Fruit fly (Drosophila melanogaster): Measurements from ENCODE around the gene Sld5.

Gene Sld5

DNA sequence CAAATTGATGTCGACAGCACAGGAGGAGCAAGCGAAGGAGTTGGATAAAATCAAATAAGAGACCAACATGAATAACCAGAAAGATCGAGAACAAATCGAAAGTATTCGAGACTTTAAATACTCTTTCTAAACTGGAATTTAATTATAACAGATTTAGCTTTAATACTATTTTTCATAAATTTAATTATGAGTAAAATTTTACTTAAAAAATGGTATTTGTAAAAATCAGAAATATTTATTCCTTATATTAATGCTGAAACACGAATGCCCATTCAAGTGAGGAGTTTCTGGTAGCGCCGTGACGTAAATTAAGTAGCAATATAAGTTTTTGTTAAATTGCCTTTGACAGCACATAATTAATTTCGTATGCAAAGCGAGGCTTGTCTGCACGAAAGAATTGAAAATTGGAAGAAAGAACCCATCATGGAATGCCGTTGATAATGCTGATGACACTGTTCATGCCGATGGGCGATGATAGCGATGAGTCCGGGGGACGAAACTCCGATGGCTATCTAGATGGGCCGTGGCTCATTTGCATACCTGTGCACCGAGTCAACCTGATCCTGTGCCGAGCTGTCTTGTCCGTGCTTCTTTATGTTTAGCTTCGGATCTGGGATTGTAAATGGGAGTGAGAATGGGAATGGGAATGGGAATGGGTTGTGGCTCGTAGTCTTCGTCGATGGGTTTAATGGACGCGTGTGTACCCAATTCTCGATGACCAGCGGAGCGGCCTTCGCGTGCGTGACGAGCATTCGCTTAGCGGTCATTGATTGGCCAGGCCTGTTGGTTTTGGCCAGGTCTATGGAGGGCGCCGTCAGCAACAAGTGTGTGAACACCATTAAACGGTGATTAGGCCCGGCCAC lies 43.3 kb downstream of the Sld5 start:
- TF ChIP-seq tj (GFP tag; optimal IDR thresholded peaks at IDR 0.05) = peak; percentile 42
- no peak for TF ChIP-seq kay (GFP tag; ENCODE audit: borderline replicate concordance)

DNA sequence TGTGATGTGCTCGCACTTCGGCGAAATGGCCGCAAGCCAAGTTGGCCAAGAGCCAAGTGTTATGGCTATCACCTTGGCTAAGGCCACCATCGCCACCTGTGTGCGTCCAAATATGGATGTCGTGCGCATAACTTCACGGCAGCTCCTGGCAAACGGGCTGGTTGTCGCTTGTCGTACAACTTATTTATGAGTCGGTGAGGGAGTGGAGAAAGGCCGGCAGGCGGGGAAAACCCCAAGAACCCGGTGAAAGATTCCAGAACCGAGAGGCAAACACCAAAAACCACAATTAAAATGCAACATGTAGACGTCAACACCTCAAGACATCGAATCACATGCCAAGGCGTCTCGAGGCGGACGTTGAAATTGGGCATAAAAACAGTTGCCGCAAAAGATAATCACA lies 44.1 kb downstream of the Sld5 start:
- TF ChIP-seq tj (GFP tag; optimal IDR thresholded peaks at IDR 0.05) = no peak
- TF ChIP-seq CG14711 (tag; optimal IDR thresholded peaks at IDR 0.05) = no peak
- no peak for TF ChIP-seq CG1620 (GFP tag; optimal IDR thresholded peaks at IDR 0.05)
- TF ChIP-seq ovo (GFP tag; optimal IDR thresholded peaks at IDR 0.05) = no peak
- no peak for TF ChIP-seq CG7101 (tag; optimal IDR thresholded peaks at IDR 0.05)
- TF ChIP-seq CG33017 (tag; optimal IDR thresholded peaks at IDR 0.05) = no peak
- no peak for TF ChIP-seq Hr96 (GFP tag; optimal IDR thresholded peaks at IDR 0.05)
- TF ChIP-seq CG12768 (GFP tag; optimal IDR thresholded peaks at IDR 0.05) = no peak
- no peak for TF ChIP-seq cic (GFP tag; optimal IDR thresholded peaks at IDR 0.05)
- TF ChIP-seq toe (GFP tag; optimal IDR thresholded peaks at IDR 0.05) = no peak
- no peak for TF ChIP-seq cnc (optimal IDR thresholded peaks at IDR 0.05)
- TF ChIP-seq Clk (GFP tag; optimal IDR thresholded peaks at IDR 0.05) = no peak
- no peak for TF ChIP-seq kay (GFP tag; ENCODE audit: borderline replicate concordance)
- TF ChIP-seq bab1 (GFP tag; optimal IDR thresholded peaks at IDR 0.05) = no peak
- no peak for TF ChIP-seq Crg-1 (GFP tag; optimal IDR thresholded peaks at IDR 0.05)
- no peak for TF ChIP-seq CG7045 (GFP tag; optimal IDR thresholded peaks at IDR 0.05)
- TF ChIP-seq Mnt (GFP tag; optimal IDR thresholded peaks at IDR 0.05) = no peak
- TF ChIP-seq CG11617 (GFP tag; optimal IDR thresholded peaks at IDR 0.05) = no peak
- no peak for TF ChIP-seq pad (GFP tag; optimal IDR thresholded peaks at IDR 0.05)

DNA sequence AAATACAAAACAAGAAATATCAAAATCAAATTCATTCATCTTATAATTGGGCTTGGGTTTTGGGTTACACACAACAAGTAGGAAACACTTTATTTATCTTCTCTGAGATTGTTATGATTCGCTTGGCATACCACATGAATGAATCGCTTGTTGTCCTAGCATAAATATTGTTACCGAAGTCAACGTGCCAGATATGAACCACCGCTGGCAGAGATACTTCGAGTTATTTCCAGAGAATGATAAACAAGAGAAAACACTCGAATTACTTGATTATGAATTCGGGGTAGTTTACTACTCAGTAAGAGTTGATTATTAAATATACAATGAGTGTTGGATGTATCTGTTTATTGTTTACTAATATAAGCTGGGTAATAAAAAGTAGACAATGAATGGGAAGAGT lies 44.8 kb downstream of the Sld5 start:
- TF ChIP-seq Clk (GFP tag; optimal IDR thresholded peaks at IDR 0.05) = no peak
- TF ChIP-seq Hr96 (GFP tag; optimal IDR thresholded peaks at IDR 0.05) = no peak
- TF ChIP-seq bab1 (GFP tag; optimal IDR thresholded peaks at IDR 0.05) = no peak
- no peak for TF ChIP-seq CG33017 (tag; optimal IDR thresholded peaks at IDR 0.05)
- no peak for TF ChIP-seq CG11617 (GFP tag; optimal IDR thresholded peaks at IDR 0.05)
- no peak for TF ChIP-seq pad (GFP tag; optimal IDR thresholded peaks at IDR 0.05)
- TF ChIP-seq ovo (GFP tag; optimal IDR thresholded peaks at IDR 0.05) = no peak
- TF ChIP-seq cic (GFP tag; optimal IDR thresholded peaks at IDR 0.05) = no peak
- TF ChIP-seq CG12768 (GFP tag; optimal IDR thresholded peaks at IDR 0.05) = no peak
- no peak for TF ChIP-seq CG5204 (GFP tag; optimal IDR thresholded peaks at IDR 0.05)
- TF ChIP-seq tj (GFP tag; optimal IDR thresholded peaks at IDR 0.05) = no peak
- TF ChIP-seq toe (GFP tag; optimal IDR thresholded peaks at IDR 0.05) = no peak
- TF ChIP-seq kay (GFP tag; ENCODE audit: borderline replicate concordance) = no peak
- TF ChIP-seq Mnt (GFP tag; optimal IDR thresholded peaks at IDR 0.05) = no peak
- TF ChIP-seq CG7101 (tag; optimal IDR thresholded peaks at IDR 0.05) = no peak
- TF ChIP-seq CG14711 (tag; optimal IDR thresholded peaks at IDR 0.05) = no peak
- TF ChIP-seq CG7045 (GFP tag; optimal IDR thresholded peaks at IDR 0.05) = no peak

DNA sequence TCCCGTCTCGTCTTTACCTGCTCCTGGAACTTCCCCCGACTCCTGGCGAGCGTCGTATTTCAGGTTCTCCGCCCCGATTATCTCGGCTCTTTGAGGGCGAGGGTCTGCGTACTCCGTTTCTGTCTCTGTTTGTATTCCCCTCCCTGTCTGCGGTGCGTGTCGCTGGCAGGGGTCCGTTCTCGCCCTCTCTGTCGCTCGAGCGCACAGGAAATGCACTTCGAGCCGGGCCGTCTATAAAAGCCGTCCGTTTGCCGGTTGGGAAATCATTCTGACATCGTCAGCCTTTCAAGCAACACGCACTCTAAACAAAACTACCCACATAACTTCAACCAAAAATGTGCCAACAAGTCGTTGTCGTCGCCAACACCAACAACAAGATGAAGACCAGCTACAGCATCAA lies 45.7 kb downstream of the Sld5 start:
- no peak for TF ChIP-seq cic (GFP tag; optimal IDR thresholded peaks at IDR 0.05)
- TF ChIP-seq pad (GFP tag; optimal IDR thresholded peaks at IDR 0.05) = no peak
- no peak for TF ChIP-seq Mnt (GFP tag; optimal IDR thresholded peaks at IDR 0.05)
- TF ChIP-seq Clk (GFP tag; optimal IDR thresholded peaks at IDR 0.05) = no peak
- no peak for TF ChIP-seq Hr96 (GFP tag; optimal IDR thresholded peaks at IDR 0.05)
- no peak for TF ChIP-seq CG7101 (tag; optimal IDR thresholded peaks at IDR 0.05)
- TF ChIP-seq toe (GFP tag; optimal IDR thresholded peaks at IDR 0.05) = no peak
- TF ChIP-seq cnc (optimal IDR thresholded peaks at IDR 0.05) = no peak
- no peak for TF ChIP-seq bab1 (GFP tag; optimal IDR thresholded peaks at IDR 0.05)
- TF ChIP-seq CG11617 (GFP tag; optimal IDR thresholded peaks at IDR 0.05) = no peak
- no peak for TF ChIP-seq tj (GFP tag; optimal IDR thresholded peaks at IDR 0.05)
- TF ChIP-seq CG1620 (GFP tag; optimal IDR thresholded peaks at IDR 0.05) = no peak
- TF ChIP-seq CG12768 (GFP tag; optimal IDR thresholded peaks at IDR 0.05) = no peak
- no peak for TF ChIP-seq Crg-1 (GFP tag; optimal IDR thresholded peaks at IDR 0.05)
- no peak for TF ChIP-seq CG5204 (GFP tag; optimal IDR thresholded peaks at IDR 0.05)
- TF ChIP-seq CG7045 (GFP tag; optimal IDR thresholded peaks at IDR 0.05) = no peak
- TF ChIP-seq CG14711 (tag; optimal IDR thresholded peaks at IDR 0.05) = no peak
- no peak for TF ChIP-seq kay (GFP tag; ENCODE audit: borderline replicate concordance)
- no peak for TF ChIP-seq ovo (GFP tag; optimal IDR thresholded peaks at IDR 0.05)
- TF ChIP-seq CG33017 (tag; optimal IDR thresholded peaks at IDR 0.05) = no peak

DNA sequence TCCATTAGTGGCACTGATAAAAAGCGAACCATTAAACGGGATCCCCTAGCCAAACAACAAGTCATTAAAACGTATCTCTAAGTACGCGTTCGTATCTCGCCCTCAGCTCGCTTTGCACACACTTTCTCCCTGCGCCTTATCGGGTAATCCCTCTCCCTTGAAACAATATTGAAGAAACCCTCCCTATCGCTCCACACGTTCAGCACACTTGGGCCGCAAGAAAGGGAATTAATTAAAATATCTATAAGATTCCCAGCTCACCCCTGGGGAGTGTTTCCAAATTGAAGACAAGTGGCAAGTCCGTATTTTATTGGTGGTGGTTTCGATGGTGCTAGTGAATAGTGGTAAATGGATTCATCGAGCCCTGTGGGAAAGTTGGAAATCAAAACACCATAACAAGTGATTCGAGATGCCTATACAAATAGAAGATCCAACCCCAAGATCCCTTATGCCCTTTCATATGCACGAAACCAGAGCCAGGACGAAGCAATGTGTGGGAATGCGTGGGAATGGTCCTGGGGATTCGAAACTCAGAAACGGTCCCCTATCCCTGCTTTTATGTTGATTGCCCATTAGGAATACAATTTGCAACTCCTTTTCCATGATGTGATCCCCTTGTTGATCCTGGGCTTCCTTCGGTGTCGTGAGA lies 46.5 kb downstream of the Sld5 start:
- TF ChIP-seq cic (GFP tag; optimal IDR thresholded peaks at IDR 0.05) = peak; percentile 26
- peak; percentile 39 for TF ChIP-seq CG7045 (GFP tag; optimal IDR thresholded peaks at IDR 0.05)
- TF ChIP-seq Hr96 (GFP tag; optimal IDR thresholded peaks at IDR 0.05) = no peak
- TF ChIP-seq kay (GFP tag; ENCODE audit: borderline replicate concordance) = peak; percentile 21

DNA sequence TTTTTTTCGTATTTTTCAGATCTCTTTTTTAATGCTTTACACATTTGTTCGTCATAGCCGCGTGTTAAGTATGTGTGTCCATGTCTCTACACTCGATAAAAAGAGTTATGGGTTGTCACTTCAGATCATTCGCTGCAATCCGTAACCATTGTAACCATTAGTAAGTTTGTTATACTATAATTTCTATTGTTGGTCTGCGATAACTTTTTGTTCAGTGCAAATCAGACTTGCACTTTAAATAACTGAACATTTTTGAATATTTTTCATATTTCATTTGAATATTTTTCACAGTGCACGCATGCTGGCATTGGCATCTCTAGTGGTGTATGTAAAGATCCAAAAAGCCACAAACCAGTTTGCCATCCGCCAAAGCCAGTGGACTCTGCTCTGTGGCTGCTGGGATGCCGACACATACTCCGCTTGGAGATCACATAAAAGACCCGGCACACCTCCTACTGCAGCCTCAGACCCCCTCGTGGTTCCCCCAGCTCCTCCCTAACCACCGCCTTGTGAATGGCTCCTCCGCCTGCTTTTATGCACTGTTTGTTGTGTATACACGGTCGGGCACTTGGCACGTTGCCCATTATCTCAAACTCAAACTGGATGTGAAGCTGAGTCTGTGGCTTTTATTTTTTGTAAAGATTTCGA lies 47.3 kb downstream of the Sld5 start:
- no peak for TF ChIP-seq kay (GFP tag; ENCODE audit: borderline replicate concordance)
- TF ChIP-seq CG7045 (GFP tag; optimal IDR thresholded peaks at IDR 0.05) = no peak
- no peak for TF ChIP-seq ovo (GFP tag; optimal IDR thresholded peaks at IDR 0.05)

Data from whole organism, adult.